Worm (Caenorhabditis elegans) whole organism, young adult: ENCODE results near the gene kbp-3.

Source experiments
- B0035.1 ChIP-seq: sonication (generic microtip); optimal IDR thresholded peaks from 2 replicates; lab custom pipeline; 2016; ENCODE audit warnings: missing genetic modification characterization, mild to moderate bottlenecking, missing compliant biosample characterization, missing genotype, missing genetic modification reagents
- B0261.1 ChIP-seq: sonication (generic microtip); optimal IDR thresholded peaks from 2 replicates; lab custom pipeline; 2016; ENCODE audit warnings: mild to moderate bottlenecking, missing genetic modification characterization, moderate library complexity, missing compliant biosample characterization
- C06A6.2 ChIP-seq: fragments of 200-800 bp; sonication (Bioruptor generic); conservative IDR thresholded peaks from 2 replicates; pipeline ENCODE4 v1.3.6; 2022; ENCODE audit warnings: missing genetic modification characterization, missing compliant biosample characterization
- D2030.7 ChIP-seq: fragments of 200-800 bp; sonication (Bioruptor generic); IDR thresholded peaks from 2 replicates; pipeline ENCODE4 v1.3.6; 2022; ENCODE audit warnings: missing genetic modification reagents, missing genetic modification characterization, missing compliant biosample characterization
- F33H1.4 ChIP-seq: fragments of 200-800 bp; sonication (Bioruptor generic); IDR thresholded peaks from 2 replicates; pipeline ENCODE4 v1.3.6; 2022; ENCODE audit warnings: missing genetic modification reagents, missing genetic modification characterization, missing compliant biosample characterization
- K11D2.4 ChIP-seq: fragments of 200-800 bp; sonication (Bioruptor generic); IDR thresholded peaks from 2 replicates; pipeline ENCODE4 v1.3.6; 2022; ENCODE audit warnings: missing genetic modification reagents, missing genetic modification characterization, missing compliant biosample characterization
- akir-1 ChIP-seq: fragments of 200-800 bp; sonication (Bioruptor generic); optimal IDR thresholded peaks from 2 replicates; lab custom pipeline; 2018; ENCODE audit warnings: mild to moderate bottlenecking, missing genetic modification characterization, moderate library complexity, missing compliant biosample characterization
- attf-3 ChIP-seq: fragments of 200-800 bp; sonication (Bioruptor generic); conservative IDR thresholded peaks from 2 replicates; pipeline ENCODE4 v1.3.6; 2022; ENCODE audit warnings: missing genetic modification reagents, missing genetic modification characterization, missing compliant biosample characterization
- bed-1 ChIP-seq: fragments of 200-800 bp; sonication (Bioruptor generic); IDR thresholded peaks from 2 replicates; pipeline ENCODE4 v1.3.6; 2022; ENCODE audit warnings: missing genetic modification reagents, missing genetic modification characterization, missing compliant biosample characterization
- ccch-3 ChIP-seq: fragments of 200-800 bp; sonication (Bioruptor generic); optimal IDR thresholded peaks from 2 replicates; lab custom pipeline; 2018; ENCODE audit warnings: mild to moderate bottlenecking, missing genetic modification characterization, missing compliant biosample characterization
- cebp-2 ChIP-seq: fragments of 200-800 bp; sonication (Bioruptor generic); IDR thresholded peaks from 2 replicates; pipeline ENCODE4 v1.3.6; 2022; ENCODE audit warnings: missing genetic modification characterization, missing compliant biosample characterization
- ceh-27 ChIP-seq: fragments of 200-800 bp; sonication (Bioruptor generic); optimal IDR thresholded peaks from 2 replicates; lab custom pipeline; 2018; ENCODE audit warnings: mild to moderate bottlenecking, missing genetic modification characterization, moderate library complexity, missing compliant biosample characterization
- ceh-91 ChIP-seq: fragments of 200-800 bp; sonication (Bioruptor generic); IDR thresholded peaks from 2 replicates; pipeline ENCODE4 v1.3.6; 2022; ENCODE audit warnings: missing genetic modification reagents, missing genetic modification characterization, missing compliant biosample characterization
- die-1 ChIP-seq: sonication (generic microtip); optimal IDR thresholded peaks from 2 replicates; lab custom pipeline; 2016; ENCODE audit warnings: missing genotype, mild to moderate bottlenecking, missing genetic modification characterization, missing compliant biosample characterization
- dox-1 ChIP-seq: fragments of 200-800 bp; sonication (Bioruptor generic); IDR thresholded peaks from 2 replicates; pipeline ENCODE4 v1.3.6; 2022; ENCODE audit warnings: missing genetic modification reagents, missing genetic modification characterization, missing compliant biosample characterization
- dpl-1 ChIP-seq: fragments of 150-350 bp; optimal IDR thresholded peaks from 2 replicates; lab custom pipeline; 2014; ENCODE audit warnings: missing biosample characterization, missing genetic modification reagents, missing genetic modification characterization
- efl-1 ChIP-seq: fragments of 150-350 bp; optimal IDR thresholded peaks from 2 replicates; lab custom pipeline; 2014; ENCODE audit warnings: missing biosample characterization, missing genetic modification reagents, missing genetic modification characterization
- gei-17 ChIP-seq: fragments of 200-800 bp; sonication (Bioruptor generic); optimal IDR thresholded peaks from 2 replicates; lab custom pipeline; 2018; ENCODE audit warnings: mild to moderate bottlenecking, missing genetic modification characterization, missing compliant biosample characterization
- him-1 ChIP-seq: sonication (generic microtip); optimal IDR thresholded peaks from 2 replicates; lab custom pipeline; 2016; ENCODE audit warnings: missing genotype, missing genetic modification reagents, missing genetic modification characterization, missing compliant biosample characterization
- hmg-1.2 ChIP-seq: fragments of 200-800 bp; sonication (Bioruptor generic); IDR thresholded peaks from 2 replicates; pipeline ENCODE4 v1.3.6; 2022; ENCODE audit warnings: missing genetic modification reagents, missing genetic modification characterization, missing compliant biosample characterization
- hsf-1 ChIP-seq: fragments of 200-800 bp; sonication (Bioruptor generic); IDR thresholded peaks from 2 replicates; pipeline ENCODE4 v1.3.6; 2022; ENCODE audit warnings: missing genetic modification reagents, missing genetic modification characterization, missing compliant biosample characterization
- lag-1 ChIP-seq: fragments of 200-800 bp; sonication (Bioruptor generic); IDR thresholded peaks from 2 replicates; pipeline ENCODE4 v1.3.6; 2022; ENCODE audit warnings: missing genetic modification reagents, missing genetic modification characterization, missing compliant biosample characterization
- let-526 ChIP-seq: fragments of 200-800 bp; sonication (Bioruptor generic); IDR thresholded peaks from 2 replicates; pipeline ENCODE4 v1.3.6; 2022; ENCODE audit warnings: missing genetic modification reagents, missing genetic modification characterization, missing compliant biosample characterization
- lin-26 ChIP-seq: fragments of 200-800 bp; sonication (Bioruptor generic); IDR thresholded peaks from 2 replicates; pipeline ENCODE4 v1.3.6; 2022; ENCODE audit warnings: missing genetic modification reagents, missing genetic modification characterization, missing compliant biosample characterization
- lin-35 ChIP-seq, 3 experiments: fragments of 150-350 bp in 2 of 3; sonication (generic microtip) in 1 of 3; optimal IDR thresholded peaks; 2 replicates each; lab custom pipeline; 2014 to 2018; ENCODE audit warnings: missing biosample characterization in 3 of 3, missing genetic modification characterization in 3 of 3, missing genetic modification reagents in 3 of 3
- lir-1 ChIP-seq: fragments of 200-800 bp; sonication (Bioruptor generic); conservative IDR thresholded peaks from 2 replicates; pipeline ENCODE4 v1.3.6; 2022; ENCODE audit warnings: missing genetic modification reagents, missing genetic modification characterization, missing compliant biosample characterization
- lsl-1 ChIP-seq: fragments of 200-800 bp; sonication (Bioruptor generic); optimal IDR thresholded peaks from 2 replicates; lab custom pipeline; 2018; ENCODE audit warnings: mild to moderate bottlenecking, missing genetic modification characterization, moderate library complexity, missing compliant biosample characterization
- madf-6 ChIP-seq: fragments of 200-800 bp; sonication (Bioruptor generic); IDR thresholded peaks from 2 replicates; pipeline ENCODE4 v1.3.6; 2022; ENCODE audit warnings: missing genetic modification reagents, missing genetic modification characterization, missing compliant biosample characterization
- mcd-1 ChIP-seq: fragments of 200-800 bp; sonication (Bioruptor generic); IDR thresholded peaks from 2 replicates; pipeline ENCODE4 v1.3.6; 2022; ENCODE audit warnings: missing genetic modification reagents, missing genetic modification characterization, missing compliant biosample characterization
- mes-4 ChIP-seq: sonication (generic microtip); optimal IDR thresholded peaks from 2 replicates; lab custom pipeline; 2016; ENCODE audit warnings: missing genotype, missing genetic modification characterization, missing compliant biosample characterization
- nhr-27 ChIP-seq: fragments of 200-800 bp; sonication (Bioruptor generic); optimal IDR thresholded peaks from 2 replicates; lab custom pipeline; 2018; ENCODE audit warnings: mild to moderate bottlenecking, missing genetic modification characterization, moderate library complexity, missing compliant biosample characterization
- nhr-80 ChIP-seq: sonication (generic microtip); optimal IDR thresholded peaks from 2 replicates; lab custom pipeline; 2016; ENCODE audit warnings: missing genetic modification characterization, missing compliant biosample characterization
- nhr-90 ChIP-seq: sonication (generic microtip); optimal IDR thresholded peaks from 2 replicates; lab custom pipeline; 2016; ENCODE audit warnings: missing genotype, mild to moderate bottlenecking, missing genetic modification characterization, missing compliant biosample characterization
- pha-4 ChIP-seq: fragments of 150-350 bp; sonication (generic microtip); optimal IDR thresholded peaks from 2 replicates; lab custom pipeline; 2014; ENCODE audit warnings: missing biosample characterization, missing genetic modification reagents, missing genetic modification characterization
- rec-8 ChIP-seq, 2 experiments: sonication (generic microtip); optimal IDR thresholded peaks; 2 replicates each; lab custom pipeline; 2016; ENCODE audit warnings: mild to moderate bottlenecking in 2 of 2, missing genetic modification characterization in 2 of 2, missing genetic modification reagents in 2 of 2, missing genotype in 2 of 2, missing biosample characterization in 1 of 2, missing compliant biosample characterization in 1 of 2, moderate library complexity in 1 of 2
- repo-1 ChIP-seq: sonication (generic microtip); optimal IDR thresholded peaks from 2 replicates; lab custom pipeline; 2017; ENCODE audit warnings: mild to moderate bottlenecking, missing genetic modification characterization, missing compliant biosample characterization
- snpc-1.1 ChIP-seq: sonication (generic microtip); optimal IDR thresholded peaks from 2 replicates; lab custom pipeline; 2017; ENCODE audit warnings: missing genetic modification characterization, mild to moderate bottlenecking, missing compliant biosample characterization, antibody characterized with exemption, moderate library complexity, missing genotype, missing genetic modification reagents; ENCODE audit not compliant: insufficient read depth
- snpc-3.4 ChIP-seq: sonication (generic microtip); optimal IDR thresholded peaks from 2 replicates; lab custom pipeline; 2017; ENCODE audit warnings: missing genetic modification characterization, mild to moderate bottlenecking, missing compliant biosample characterization, antibody characterized with exemption, moderate library complexity, missing genotype, missing genetic modification reagents
- somi-1 ChIP-seq: fragments of 200-800 bp; sonication (Bioruptor generic); optimal IDR thresholded peaks from 2 replicates; lab custom pipeline; 2018; ENCODE audit warnings: mild to moderate bottlenecking, missing genetic modification characterization, missing compliant biosample characterization
- tbp1 ChIP-seq: fragments of 200-800 bp; sonication (Bioruptor generic); optimal IDR thresholded peaks from 2 replicates; lab custom pipeline; 2018; ENCODE audit warnings: mild to moderate bottlenecking, missing genetic modification characterization, missing compliant biosample characterization
- tlf-1 ChIP-seq: fragments of 200-800 bp; sonication (Bioruptor generic); optimal IDR thresholded peaks from 2 replicates; lab custom pipeline; 2018; ENCODE audit warnings: mild to moderate bottlenecking, missing genetic modification characterization, missing compliant biosample characterization
- xnd-1 ChIP-seq: sonication (generic microtip); optimal IDR thresholded peaks from 2 replicates; lab custom pipeline; 2016; ENCODE audit warnings: missing genotype, missing genetic modification reagents, missing genetic modification characterization, missing compliant biosample characterization
- ztf-26 ChIP-seq: sonication (generic microtip); optimal IDR thresholded peaks from 2 replicates; lab custom pipeline; 2017; ENCODE audit warnings: missing genetic modification characterization, missing compliant biosample characterization

Gene kbp-3

DNA sequence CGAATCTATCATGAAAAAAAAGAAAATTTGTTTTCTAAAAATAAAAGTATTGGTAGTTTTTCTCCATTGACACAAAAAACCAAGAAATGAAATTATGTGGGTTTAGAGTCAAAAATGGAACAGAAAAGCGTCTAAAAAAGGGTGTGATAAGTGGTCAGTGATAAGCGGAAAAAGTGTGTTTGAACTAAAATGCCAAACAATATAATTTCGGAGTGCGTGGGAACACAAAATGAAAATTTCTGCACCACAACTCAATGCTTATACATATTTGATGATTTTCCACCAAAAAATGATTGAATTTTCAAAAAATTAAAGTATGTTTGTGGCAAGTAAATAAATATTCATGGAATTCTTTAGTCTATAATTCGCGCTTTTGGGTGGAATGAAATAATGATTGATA lies 25.5 kb upstream of the kbp-3 start:
- TF ChIP-seq rec-8 (tag; optimal IDR thresholded peaks at IDR 0.05; lab: Kevin White, UChicago) (no peak), nhr-80 (tag; lab: Kevin White, UChicago) (peak; percentile 69)

DNA sequence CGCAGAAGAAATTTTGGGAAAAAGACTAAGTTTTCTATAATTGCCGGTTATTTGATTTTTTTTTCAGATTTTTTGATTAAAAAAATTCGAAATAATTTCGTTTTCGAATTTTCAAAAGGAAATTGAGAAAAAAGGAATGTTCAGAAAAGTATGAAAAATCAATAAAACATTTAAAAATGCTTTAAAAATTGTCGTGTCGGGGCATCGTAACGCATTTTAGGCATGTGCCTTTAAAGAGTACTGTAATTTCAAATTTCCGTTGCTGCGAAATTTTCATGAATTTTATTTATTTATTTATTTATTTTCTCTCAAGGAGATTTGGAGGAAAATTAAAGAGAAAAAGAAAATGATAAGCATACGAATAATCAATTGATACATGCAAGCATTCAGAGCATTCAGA lies 23.8 kb upstream of the kbp-3 start:
- TF ChIP-seq K11D2.4 (no peak), xnd-1 (tag; lab: Kevin White, UChicago) (peak; percentile 22), ccch-3 (GFP tag; lab: Kevin White, UChicago) (no peak), F33H1.4 (GFP tag; lab: Robert Waterston, UW) (peak; percentile 57), madf-6 (GFP tag; lab: Robert Waterston, UW) (peak; percentile 52), lsl-1 (peak; percentile 70)

DNA sequence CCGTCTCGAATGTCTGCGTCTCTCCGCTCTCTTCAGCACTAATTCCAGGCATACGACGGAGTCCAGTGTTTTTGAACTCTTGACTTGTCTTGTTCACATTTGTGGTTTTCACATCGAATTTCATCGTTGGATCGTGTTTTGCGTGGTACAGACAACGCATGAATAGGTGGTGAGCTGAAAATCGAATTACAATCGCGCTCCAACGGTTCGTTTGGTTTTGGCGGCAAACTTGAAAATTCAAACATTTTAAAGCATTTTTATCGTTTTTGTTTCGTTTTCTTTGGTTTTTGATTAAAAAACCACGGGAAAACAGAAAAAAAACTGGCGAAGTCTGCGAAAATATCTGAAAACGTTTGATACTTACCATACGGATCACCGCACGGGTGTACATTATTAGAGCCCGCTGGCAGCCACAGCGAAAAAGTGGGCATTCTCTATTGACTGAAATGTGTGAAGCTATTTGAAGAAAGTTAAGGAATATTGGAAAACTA lies 23.2 kb upstream of the kbp-3 start, which contains the start of gene exl-1:
TSS of gene exl-1 (minus strand) at position 441 of the 491 bp plus-strand sequence.
- TF ChIP-seq tbp1 (GFP tag; lab: Kevin White, UChicago) (no peak), bed-1 (GFP tag; lab: Robert Waterston, UW) (no peak), mcd-1 (GFP tag; lab: Robert Waterston, UW) (no peak), efl-1 (GFP tag; lab: Kevin White, UChicago) (peak; percentile 7)

DNA sequence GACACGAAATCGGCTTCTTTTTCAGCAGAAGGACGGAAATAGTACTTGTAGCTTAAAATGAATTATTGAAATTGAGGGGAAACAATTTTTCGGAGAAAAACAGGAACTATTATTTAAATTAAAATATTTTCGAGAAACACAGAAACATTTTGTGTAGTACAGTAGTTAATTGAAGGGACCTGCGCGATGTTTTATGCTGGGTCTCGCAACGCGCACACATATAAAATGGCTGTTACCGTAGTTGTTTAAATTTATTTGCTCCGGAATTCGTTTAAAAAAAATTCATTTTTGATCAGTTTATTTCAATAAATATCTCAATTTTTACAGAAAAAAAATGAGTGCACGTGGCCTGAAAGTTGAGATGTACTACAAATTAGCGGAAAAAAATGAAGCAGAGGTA lies 20.9 kb upstream of the kbp-3 start, which contains the start of gene dsb-2:
TSS of gene dsb-2 (plus strand) at position 328 of the 400 bp plus-strand sequence.
- TF ChIP-seq lin-26 (GFP tag; lab: Robert Waterston, UW) (no peak), him-1 (peak; percentile 71), nhr-90 (no peak), K11D2.4 (no peak), B0261.1 (tag; lab: Kevin White, UChicago) (no peak), ccch-3 (GFP tag; lab: Kevin White, UChicago) (no peak), C06A6.2 (GFP tag; lab: Robert Waterston, UW) (no peak), cebp-2 (GFP tag; lab: Robert Waterston, UW) (no peak), pha-4 (tag; lab: Kevin White, UChicago) (no peak), ztf-26 (tag; lab: Kevin White, UChicago) (no peak), D2030.7 (GFP tag; lab: Robert Waterston, UW) (peak; percentile 79; the same call in 1 of the 2 replicates), ceh-27 (GFP tag; lab: Kevin White, UChicago) (no peak), tbp1 (GFP tag; lab: Kevin White, UChicago) (peak; percentile 42), snpc-3.4 (tag; lab: Kevin White, UChicago) (peak; percentile 29), gei-17 (GFP tag; lab: Kevin White, UChicago) (no peak), hmg-1.2 (GFP tag; lab: Robert Waterston, UW) (peak; percentile 32; the same call in 1 of the 2 replicates), somi-1 (GFP tag; lab: Kevin White, UChicago) (no peak), B0035.1 (tag; lab: Kevin White, UChicago) (no peak), akir-1 (GFP tag; lab: Kevin White, UChicago) (no peak), lin-35 (GFP tag; optimal IDR thresholded peaks at IDR 0.05; lab: Kevin White, UChicago) (no peak), mes-4 (tag; lab: Kevin White, UChicago) (no peak), tlf-1 (GFP tag; lab: Kevin White, UChicago) (peak; percentile 24), dox-1 (GFP tag; lab: Robert Waterston, UW) (peak; percentile 70; the same call in 1 of the 2 replicates), snpc-1.1 (tag; lab: Kevin White, UChicago) (peak; percentile 3), bed-1 (GFP tag; lab: Robert Waterston, UW) (no peak), ceh-91 (GFP tag; lab: Robert Waterston, UW) (peak; percentile 72; the same call in 1 of the 2 replicates), let-526 (GFP tag; lab: Robert Waterston, UW) (no peak), die-1 (no peak), lag-1 (no peak), attf-3 (GFP tag; lab: Robert Waterston, UW) (no peak), dpl-1 (GFP tag; lab: Kevin White, UChicago) (peak; percentile 29), lir-1 (no peak; the same call in 1 of the 2 replicates), nhr-27 (tag; lab: Kevin White, UChicago) (no peak), repo-1 (tag; lab: Kevin White, UChicago) (no peak), hsf-1 (GFP tag; lab: Robert Waterston, UW) (no peak)
